Worm (Caenorhabditis elegans) whole organism, midembryonic: ENCODE results near the gene Y57E12B.4.

Experiments used
- cog-1 ChIP-seq: sonication (generic microtip); optimal IDR thresholded peaks from 2 replicates; lab custom pipeline; 2016; ENCODE audit warnings: missing genetic modification characterization, missing compliant biosample characterization
- flt-1 ChIP-seq: fragments of 200-800 bp; sonication (Bioruptor generic); IDR thresholded peaks from 2 replicates; pipeline ENCODE4 v1.3.6; 2022; ENCODE audit warnings: missing genetic modification characterization, missing compliant biosample characterization
- ref-1 ChIP-seq: fragments of 200-800 bp; sonication (Bioruptor generic); conservative IDR thresholded peaks from 2 replicates; pipeline ENCODE4 v1.3.6; 2022; ENCODE audit warnings: missing genetic modification reagents, missing genetic modification characterization, missing compliant biosample characterization
- ztf-23 ChIP-seq: fragments of 200-800 bp; sonication (Bioruptor generic); IDR thresholded peaks from 2 replicates; pipeline ENCODE4 v1.3.6; 2022; ENCODE audit warnings: missing genetic modification reagents, missing genetic modification characterization, missing compliant biosample characterization

- TF ChIP-seq ref-1 = no peak
- no peak for TF ChIP-seq cog-1
- no peak for TF ChIP-seq flt-1 (GFP tag; lab: Robert Waterston, UW)
- TF ChIP-seq ztf-23 (GFP tag; lab: Robert Waterston, UW) = no peak
Measured at ce11 chrV:6930284-6930683, 17.1 kb downstream of the Y57E12B.4 start.
